Fruit fly (Drosophila melanogaster): ENCODE data around the gene TTLL1B.

dm6 chr3L:4690698-4691097, 42.6 kb downstream of the TTLL1B start:
- TF ChIP-seq h (optimal IDR thresholded peaks at IDR 0.05) (no peak), CG2875 (GFP tag; optimal IDR thresholded peaks at IDR 0.05) (no peak), CG7357 (GFP tag; IDR thresholded peaks at IDR 0.05) (no peak), corto (GFP tag; optimal IDR thresholded peaks at IDR 0.05) (no peak), CG15073 (GFP tag; optimal IDR thresholded peaks at IDR 0.05) (no peak), Kr (GFP tag; optimal IDR thresholded peaks at IDR 0.05) (no peak), pum (GFP tag; optimal IDR thresholded peaks at IDR 0.05) (no peak), CG15514 (GFP tag; optimal IDR thresholded peaks at IDR 0.05) (no peak), CG9876 (GFP tag; optimal IDR thresholded peaks at IDR 0.05) (no peak)

All from whole organism, embryonic.